Fruit fly (Drosophila melanogaster) whole organism, embryonic: ENCODE data around the gene CG43318.

Experiments used
- Ada2b ChIP-seq: fragments of 200-800 bp; sonication (Bioruptor generic); IDR thresholded peaks from 2 replicates; pipeline ENCODE4 v1.3.6; 2022; ENCODE audit warnings: missing biosample characterization, missing genetic modification characterization
- Bdp1 ChIP-seq: fragments of 200-800 bp; sonication (Bioruptor generic); optimal IDR thresholded peaks from 3 replicates; lab custom pipeline; 2016; ENCODE audit warnings: missing biosample characterization, missing genetic modification characterization
- CG11398 ChIP-seq: fragments of 200-800 bp; sonication (Bioruptor generic); optimal IDR thresholded peaks from 2 replicates; lab custom pipeline; 2016; ENCODE audit warnings: missing biosample characterization, missing genetic modification characterization
- CG12104 ChIP-seq: fragments of 200-800 bp; sonication (Bioruptor generic); optimal IDR thresholded peaks from 3 replicates; lab custom pipeline; 2016; ENCODE audit warnings: missing biosample characterization, missing genetic modification characterization
- CG12391 ChIP-seq: fragments of 200-800 bp; sonication (Bioruptor generic); optimal IDR thresholded peaks from 3 replicates; lab custom pipeline; 2018; ENCODE audit warnings: missing biosample characterization, mild to moderate bottlenecking, missing genetic modification characterization, moderate library complexity
- CG15269 ChIP-seq: fragments of 200-800 bp; sonication (Bioruptor generic); optimal IDR thresholded peaks from 2 replicates; lab custom pipeline; 2018; ENCODE audit warnings: missing biosample characterization, mild to moderate bottlenecking, missing genetic modification characterization, moderate library complexity
- CG1529 ChIP-seq: fragments of 200-800 bp; sonication (Bioruptor generic); optimal IDR thresholded peaks from 3 replicates; lab custom pipeline; 2018; ENCODE audit warnings: missing biosample characterization, missing genetic modification characterization
- CG15696 ChIP-seq: fragments of 200-800 bp; sonication (Bioruptor generic); optimal IDR thresholded peaks from 2 replicates; lab custom pipeline; 2019; ENCODE audit warnings: missing biosample characterization, mild to moderate bottlenecking, missing genetic modification characterization, moderate library complexity
- CG16813 ChIP-seq: fragments of 200-800 bp; sonication (Bioruptor generic); IDR thresholded peaks from 3 replicates; pipeline ENCODE4 v1.3.6; 2022; ENCODE audit warnings: missing biosample characterization, missing genetic modification characterization; ENCODE audit not compliant: partially characterized antibody
- CG17361 ChIP-seq: fragments of 200-800 bp; sonication (Bioruptor generic); IDR thresholded peaks from 3 replicates; pipeline ENCODE4 v1.3.6; 2022; ENCODE audit warnings: missing biosample characterization, missing genetic modification characterization
- CG17829 ChIP-seq: fragments of 200-800 bp; optimal IDR thresholded peaks from 2 replicates; lab custom pipeline; 2019; ENCODE audit warnings: missing biosample characterization, mild to moderate bottlenecking, missing genetic modification characterization, moderate library complexity
- CG31441 ChIP-seq: fragments of 200-800 bp; sonication (Bioruptor generic); IDR thresholded peaks from 2 replicates; pipeline ENCODE4 v1.3.6; 2022; ENCODE audit warnings: missing biosample characterization, missing genetic modification characterization
- CG43689 ChIP-seq: fragments of 200-800 bp; sonication (Bioruptor generic); IDR thresholded peaks from 2 replicates; pipeline ENCODE4 v1.3.6; 2022; ENCODE audit warnings: missing biosample characterization, missing genetic modification characterization
- CG4730 ChIP-seq: fragments of 200-800 bp; sonication (Bioruptor generic); IDR thresholded peaks from 2 replicates; pipeline ENCODE4 v1.3.6; 2022; ENCODE audit warnings: missing biosample characterization, missing genetic modification characterization
- CG4820 ChIP-seq: fragments of 200-800 bp; sonication (Bioruptor generic); optimal IDR thresholded peaks from 3 replicates; lab custom pipeline; 2016; ENCODE audit warnings: missing biosample characterization, missing genetic modification characterization
- CG6254 ChIP-seq: fragments of 200-800 bp; sonication (Bioruptor generic); optimal IDR thresholded peaks from 3 replicates; lab custom pipeline; 2017; ENCODE audit warnings: mild to moderate bottlenecking, missing biosample characterization, missing genetic modification reagents, missing genetic modification characterization
- CG6765 ChIP-seq: fragments of 200-800 bp; sonication (Bioruptor generic); optimal IDR thresholded peaks from 3 replicates; lab custom pipeline; 2017; ENCODE audit warnings: missing biosample characterization, mild to moderate bottlenecking, missing genetic modification characterization
- CG6791 ChIP-seq: fragments of 200-800 bp; sonication (Bioruptor generic); IDR thresholded peaks from 3 replicates; pipeline ENCODE4 v1.3.6; 2022; ENCODE audit warnings: missing biosample characterization, missing genetic modification characterization; ENCODE audit not compliant: partially characterized antibody
- CG7839 ChIP-seq: fragments of 200-800 bp; sonication (Bioruptor generic); optimal IDR thresholded peaks from 3 replicates; lab custom pipeline; 2018; ENCODE audit warnings: missing biosample characterization, mild to moderate bottlenecking, missing genetic modification characterization, moderate library complexity
- CTCF ChIP-seq: fragments of 200-800 bp; sonication (Bioruptor generic); optimal IDR thresholded peaks from 2 replicates; lab custom pipeline; 2017; ENCODE audit warnings: missing biosample characterization, mild to moderate bottlenecking, missing genetic modification characterization, moderate library complexity
- Dip3 ChIP-seq: fragments of 200-800 bp; sonication (Bioruptor generic); optimal IDR thresholded peaks from 3 replicates; lab custom pipeline; 2016; ENCODE audit warnings: missing biosample characterization, missing genetic modification characterization
- Dref ChIP-seq: fragments of 200-800 bp; sonication (Bioruptor generic); IDR thresholded peaks from 2 replicates; pipeline ENCODE4 v1.3.6; 2022; ENCODE audit warnings: missing biosample characterization, missing genetic modification characterization
- HmgD ChIP-seq: fragments of 200-800 bp; sonication (Bioruptor generic); optimal IDR thresholded peaks from 3 replicates; lab custom pipeline; 2016; ENCODE audit warnings: missing biosample characterization, missing genetic modification characterization
- Hr51 ChIP-seq, 2 experiments: fragments of 200-800 bp; sonication (Bioruptor generic); optimal IDR thresholded peaks; 2 replicates in 1 of 2; 3 replicates in 1 of 2; lab custom pipeline; 2016 to 2018; ENCODE audit warnings: missing biosample characterization in 2 of 2, missing genetic modification characterization in 2 of 2, mild to moderate bottlenecking in 1 of 2, moderate library complexity in 1 of 2
- Hr78 ChIP-seq, 2 experiments: fragments of 200-800 bp in 1 of 2; fragments of >200 bp in 1 of 2; sonication (Bioruptor generic) in 1 of 2; optimal IDR thresholded peaks; 2 replicates each; lab custom pipeline; 2017 to 2019; ENCODE audit warnings: missing biosample characterization in 2 of 2, missing genetic modification characterization in 2 of 2, mild to moderate bottlenecking in 1 of 2, moderate library complexity in 1 of 2
- Lpt ChIP-seq: fragments of >200 bp; optimal IDR thresholded peaks from 2 replicates; lab custom pipeline; 2018; ENCODE audit warnings: missing biosample characterization, missing genetic modification characterization
- Max ChIP-seq: fragments of 200-800 bp; sonication (Bioruptor generic); optimal IDR thresholded peaks from 2 replicates; lab custom pipeline; 2016; ENCODE audit warnings: missing biosample characterization, mild to moderate bottlenecking, missing genetic modification characterization
- NC2β ChIP-seq: fragments of 200-800 bp; sonication (Bioruptor generic); optimal IDR thresholded peaks from 2 replicates; lab custom pipeline; 2016; ENCODE audit warnings: missing biosample characterization, missing genetic modification characterization
- Neu2 ChIP-seq: fragments of 200-800 bp; sonication (Bioruptor generic); optimal IDR thresholded peaks from 3 replicates; lab custom pipeline; 2016; ENCODE audit warnings: missing biosample characterization, missing genetic modification characterization, borderline replicate concordance
- Nf-YC ChIP-seq: fragments of 200-800 bp; optimal IDR thresholded peaks from 3 replicates; lab custom pipeline; 2019; ENCODE audit warnings: missing biosample characterization, mild to moderate bottlenecking, missing genetic modification characterization, moderate library complexity
- Rx ChIP-seq: fragments of 200-800 bp; sonication (Bioruptor generic); IDR thresholded peaks from 2 replicates; pipeline ENCODE4 v1.3.6; 2022; ENCODE audit warnings: missing biosample characterization, missing genetic modification characterization
- ash1 ChIP-seq: fragments of 200-800 bp; sonication (Bioruptor generic); optimal IDR thresholded peaks from 2 replicates; lab custom pipeline; 2018; ENCODE audit warnings: missing biosample characterization, mild to moderate bottlenecking, missing genetic modification characterization
- ato ChIP-seq: fragments of 200-800 bp; sonication (Bioruptor generic); IDR thresholded peaks from 2 replicates; pipeline ENCODE4 v1.3.6; 2022; ENCODE audit warnings: missing biosample characterization, missing genetic modification characterization; ENCODE audit not compliant: partially characterized antibody
- crol ChIP-seq: fragments of 200-800 bp; sonication (Bioruptor generic); IDR thresholded peaks from 2 replicates; pipeline ENCODE4 v1.3.6; 2022; ENCODE audit warnings: missing biosample characterization, missing genetic modification characterization
- ems ChIP-seq: fragments of 200-800 bp; sonication (Bioruptor generic); optimal IDR thresholded peaks from 3 replicates; lab custom pipeline; 2016; ENCODE audit warnings: missing biosample characterization, missing genetic modification characterization
- gfzf ChIP-seq: fragments of 200-800 bp; sonication (Bioruptor generic); optimal IDR thresholded peaks from 2 replicates; lab custom pipeline; 2016; ENCODE audit warnings: missing biosample characterization, mild to moderate bottlenecking, missing genetic modification characterization, moderate library complexity
- lab ChIP-seq: fragments of 200-800 bp; sonication (Bioruptor generic); optimal IDR thresholded peaks from 3 replicates; lab custom pipeline; 2017; ENCODE audit warnings: missing biosample characterization, missing genetic modification characterization, mild to moderate bottlenecking, moderate library complexity, missing genetic modification reagents
- lilli ChIP-seq: fragments of 200-800 bp; sonication (Bioruptor generic); optimal IDR thresholded peaks from 3 replicates; lab custom pipeline; 2016; ENCODE audit warnings: missing biosample characterization, missing genetic modification characterization
- lov ChIP-seq, 2 experiments: fragments of 200-800 bp in 1 of 2; fragments of >200 bp in 1 of 2; sonication (Bioruptor generic) in 1 of 2; IDR thresholded peaks in 1 of 2; optimal IDR thresholded peaks in 1 of 2; 2 replicates in 1 of 2; 3 replicates in 1 of 2; pipeline versions ENCODE4 v1.3.6 to Lab custom; 2017 to 2022; ENCODE audit warnings: missing biosample characterization in 1 of 2, missing genetic modification characterization in 1 of 2
- luna ChIP-seq: fragments of 200-800 bp; sonication (Bioruptor generic); optimal IDR thresholded peaks from 2 replicates; lab custom pipeline; 2016; ENCODE audit warnings: missing biosample characterization, missing genetic modification characterization
- maf-S ChIP-seq: fragments of 200-800 bp; sonication (Bioruptor generic); optimal IDR thresholded peaks from 2 replicates; lab custom pipeline; 2016; ENCODE audit warnings: missing biosample characterization, missing genetic modification characterization
- mam ChIP-seq: fragments of 200-800 bp; sonication (Bioruptor generic); optimal IDR thresholded peaks from 3 replicates; lab custom pipeline; 2016; ENCODE audit warnings: missing biosample characterization, missing genetic modification characterization
- nerfin-2 ChIP-seq: fragments of 200-800 bp; sonication (Bioruptor generic); IDR thresholded peaks from 2 replicates; pipeline ENCODE4 v1.3.6; 2022; ENCODE audit warnings: missing biosample characterization, missing genetic modification characterization; ENCODE audit not compliant: partially characterized antibody
- nom ChIP-seq: fragments of 200-800 bp; sonication (Bioruptor generic); optimal IDR thresholded peaks from 2 replicates; lab custom pipeline; 2017; ENCODE audit warnings: missing biosample characterization, missing genetic modification characterization, mild to moderate bottlenecking, moderate library complexity, missing genetic modification reagents
- pan ChIP-seq, 4 experiments: fragments of >200 bp in 3 of 4; fragments of 200-800 bp in 1 of 4; sonication (Bioruptor generic) in 1 of 4; optimal IDR thresholded peaks in 3 of 4; IDR thresholded peaks in 1 of 4; 2 replicates each; pipeline versions ENCODE4 v1.3.6 to Lab custom; 2017 to 2022; ENCODE audit warnings: missing biosample characterization in 2 of 4, missing genetic modification characterization in 2 of 4, mixed read lengths in 1 of 4
- sens-2 ChIP-seq: fragments of 200-800 bp; sonication (Bioruptor generic); IDR thresholded peaks from 2 replicates; pipeline ENCODE4 v1.3.6; 2022; ENCODE audit warnings: missing biosample characterization, missing genetic modification characterization
- ssp ChIP-seq: fragments of 200-800 bp; sonication (Bioruptor generic); IDR thresholded peaks from 2 replicates; pipeline ENCODE4 v1.3.6; 2022; ENCODE audit warnings: missing biosample characterization, missing genetic modification characterization

Gene CG43318

DNA sequence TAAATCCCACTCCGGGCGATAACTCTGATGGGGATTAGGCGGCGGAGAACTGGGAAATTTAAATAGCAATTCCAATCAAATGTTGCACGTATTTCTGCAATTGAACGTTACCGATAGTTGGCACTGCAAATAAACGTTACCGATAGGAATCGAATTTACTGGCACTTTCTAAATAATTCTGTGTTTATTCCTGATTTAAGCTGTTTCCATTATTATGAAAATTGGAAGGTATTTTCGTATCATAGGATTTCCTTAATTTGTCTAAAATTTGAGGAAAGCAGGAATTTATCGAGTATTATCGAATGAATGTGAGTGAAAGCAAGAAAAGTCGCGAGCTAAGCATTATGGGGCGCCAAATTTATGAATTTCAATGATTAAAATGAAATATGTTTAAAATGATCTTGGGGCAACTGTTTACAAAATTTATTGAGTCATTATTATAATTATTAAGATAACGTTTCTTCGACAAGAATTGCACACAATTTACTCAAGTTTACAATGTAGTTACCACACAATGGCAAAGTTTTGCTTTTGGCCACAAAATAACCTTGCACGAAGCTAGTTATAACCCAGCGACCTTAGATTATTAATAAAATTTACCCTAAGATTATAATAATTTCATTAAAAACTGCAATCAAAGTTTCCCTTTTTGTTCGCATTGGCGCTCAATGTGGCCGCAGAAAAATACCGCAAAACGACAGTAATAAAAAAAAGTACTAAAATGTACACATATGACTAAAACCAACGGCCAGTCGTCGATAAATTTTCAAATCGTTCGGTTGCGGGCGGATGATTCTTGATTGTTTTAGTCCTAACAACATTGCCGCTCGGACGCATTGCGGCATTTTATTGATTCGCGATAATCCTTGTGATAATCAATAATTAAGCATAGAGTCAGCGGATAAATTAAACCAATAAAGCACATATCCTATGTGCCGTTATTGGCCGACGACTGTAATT, 29.4 kb downstream of the CG43318 start, which contains the start of gene alpha-Man-IIb (continued):
- TF ChIP-seq CG43689 (GFP tag; lab: Robert Waterston, UW) (no peak), lab (no peak), Nf-YC (tag; lab: Kevin White, UChicago) (peak; percentile 35), CG11398 (no peak), ato (GFP tag; lab: Robert Waterston, UW) (peak; percentile 38; the same call in 1 of the 2 replicates), CG16813 (GFP tag; lab: Robert Waterston, UW) (peak; percentile 69; the same call in 2 of the 3 replicates), Max (GFP tag; lab: Kevin White, UChicago) (peak; percentile 40), pan (optimal IDR thresholded peaks at IDR 0.05; lab: Kevin White, UChicago) (no peak), pan (GFP tag; optimal IDR thresholded peaks at IDR 0.05 in 1 of 2, IDR thresholded peaks at IDR 0.05 in 1 of 2) (peak in 1 of 2 experiments; percentile 48), CG12104 (GFP tag; lab: Kevin White, UChicago) (no peak), CG1529 (no peak), NC2β (GFP tag; lab: Kevin White, UChicago) (no peak), CG7839 (tag; lab: Kevin White, UChicago) (no peak), CG6765 (GFP tag; lab: Kevin White, UChicago) (peak; percentile 31), Hr51 (GFP tag; optimal IDR thresholded peaks at IDR 0.05; lab: Kevin White, UChicago) (peak in 1 of 2 experiments; percentile 52), CG15696 (tag; lab: Kevin White, UChicago) (no peak), Neu2 (no peak), CG12391 (tag; lab: Kevin White, UChicago) (peak; percentile 33), lilli (no peak), ssp (GFP tag; lab: Robert Waterston, UW) (0 out of 2 replicates have a peak, but pooled peaks have one; percentile 13), CG6254 (GFP tag; lab: Kevin White, UChicago) (no peak), Dref (peak; percentile 62), Dip3 (GFP tag; lab: Kevin White, UChicago) (no peak), maf-S (GFP tag; lab: Kevin White, UChicago) (no peak), Lpt (GFP tag; lab: Kevin White, UChicago) (no peak), sens-2 (GFP tag; lab: Robert Waterston, UW) (no peak), CG17361 (GFP tag; lab: Robert Waterston, UW) (peak; percentile 43; the same call in 2 of the 3 replicates), nerfin-2 (peak; percentile 69), lov (optimal IDR thresholded peaks at IDR 0.05; lab: Kevin White, UChicago) (no peak), lov (GFP tag; IDR thresholded peaks at IDR 0.05; lab: Robert Waterston, UW) (peak; percentile 51; the same call in 1 of the 3 replicates), CG6791 (GFP tag; lab: Robert Waterston, UW) (peak; percentile 50; the same call in 1 of the 3 replicates), mam (GFP tag; lab: Kevin White, UChicago) (peak; percentile 9), nom (peak; percentile 17), gfzf (peak; percentile 84), crol (GFP tag; lab: Robert Waterston, UW) (no peak), CG4820 (GFP tag; lab: Kevin White, UChicago) (peak; percentile 20), HmgD (no peak), CTCF (GFP tag; lab: Kevin White, UChicago) (peak; percentile 96), ems (GFP tag; lab: Kevin White, UChicago) (peak; percentile 30), CG31441 (GFP tag; lab: Robert Waterston, UW) (peak; percentile 30; the same call in 1 of the 2 replicates), Rx (no peak), Hr78 (GFP tag; optimal IDR thresholded peaks at IDR 0.05; lab: Kevin White, UChicago) (no peak), CG4730 (GFP tag; lab: Robert Waterston, UW) (no peak), CG17829 (tag; lab: Kevin White, UChicago) (peak; percentile 18), Ada2b (GFP tag; lab: Robert Waterston, UW) (no peak), ash1 (no peak), Bdp1 (GFP tag; lab: Kevin White, UChicago) (no peak), CG15269 (no peak), luna (GFP tag; lab: Kevin White, UChicago) (no peak)
